Worm (Caenorhabditis elegans) whole organism, L4/young adult: Measurements from ENCODE around the gene M163.22.

ENCODE experiments used
- dao-5 ChIP-seq: sonication (generic microtip); optimal IDR thresholded peaks from 2 replicates; lab custom pipeline; 2016; ENCODE audit warnings: missing genotype, missing genetic modification characterization, moderate library complexity, missing compliant biosample characterization
- him-1 ChIP-seq: sonication (generic microtip); optimal IDR thresholded peaks from 2 replicates; lab custom pipeline; 2016; ENCODE audit warnings: missing genotype, missing genetic modification reagents, missing genetic modification characterization, missing compliant biosample characterization

ce11 chrX:14491103-14491502, 25.4 kb downstream of the M163.22 start:
- no peak for TF ChIP-seq him-1 (tag; lab: Kevin White, UChicago)
- TF ChIP-seq dao-5 (tag; lab: Kevin White, UChicago) = no peak
